Worm (Caenorhabditis elegans) whole organism, young adult: Measurements from ENCODE around the gene C41H7.9.

Experiments used
- F37B4.10 ChIP-seq: fragments of 200-800 bp; sonication (Bioruptor generic); IDR thresholded peaks from 2 replicates; pipeline ENCODE4 v1.3.6; 2022; ENCODE audit warnings: missing genetic modification characterization, missing compliant biosample characterization
- efl-1 ChIP-seq: fragments of 150-350 bp; optimal IDR thresholded peaks from 2 replicates; lab custom pipeline; 2014; ENCODE audit warnings: missing biosample characterization, missing genetic modification reagents, missing genetic modification characterization
- nfyb-1 ChIP-seq: fragments of 200-800 bp; sonication (Bioruptor generic); IDR thresholded peaks from 2 replicates; pipeline ENCODE4 v1.3.6; 2022; ENCODE audit warnings: missing genetic modification reagents, missing genetic modification characterization, missing compliant biosample characterization
- rec-8 ChIP-seq, 2 experiments: sonication (generic microtip); optimal IDR thresholded peaks; 2 replicates each; lab custom pipeline; 2016; ENCODE audit warnings: mild to moderate bottlenecking in 2 of 2, missing genetic modification characterization in 2 of 2, missing genetic modification reagents in 2 of 2, missing genotype in 2 of 2, missing biosample characterization in 1 of 2, missing compliant biosample characterization in 1 of 2, moderate library complexity in 1 of 2
- snpc-3.4 ChIP-seq: sonication (generic microtip); optimal IDR thresholded peaks from 2 replicates; lab custom pipeline; 2017; ENCODE audit warnings: missing genetic modification characterization, mild to moderate bottlenecking, missing compliant biosample characterization, antibody characterized with exemption, moderate library complexity, missing genotype, missing genetic modification reagents
- ztf-18 ChIP-seq: sonication (generic microtip); optimal IDR thresholded peaks from 2 replicates; lab custom pipeline; 2016; ENCODE audit warnings: missing genotype, mild to moderate bottlenecking, missing genetic modification characterization, missing compliant biosample characterization

DNA sequence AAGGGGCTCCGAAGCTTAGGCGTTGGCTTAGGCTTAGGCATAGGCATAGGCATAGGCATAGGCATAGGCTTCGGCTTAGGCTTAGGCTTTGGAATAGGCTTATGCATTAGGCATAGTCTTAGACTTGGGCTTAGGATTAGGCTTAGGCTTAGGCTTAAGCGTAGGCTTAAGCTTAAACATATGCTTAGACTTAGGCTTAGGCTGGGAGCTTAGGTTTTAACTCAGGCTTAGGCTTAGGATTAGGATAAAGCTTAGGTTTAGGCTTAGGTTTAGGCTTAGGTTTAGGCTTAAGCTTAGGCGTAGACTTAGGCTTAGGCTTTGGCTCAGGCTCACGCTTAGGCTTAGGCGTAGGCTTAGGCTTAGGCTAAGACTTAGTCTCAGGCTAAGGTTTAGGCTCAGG lies 21.9 kb downstream of the C41H7.9 start:
- no peak for TF ChIP-seq efl-1 (GFP tag; lab: Kevin White, UChicago)
- TF ChIP-seq ztf-18 = no peak
- TF ChIP-seq rec-8 (tag; optimal IDR thresholded peaks at IDR 0.05; lab: Kevin White, UChicago) = no peak
- TF ChIP-seq nfyb-1 (GFP tag; lab: Robert Waterston, UW) = no peak
- no peak for TF ChIP-seq F37B4.10 (GFP tag; lab: Robert Waterston, UW)
- no peak for TF ChIP-seq snpc-3.4
